Worm (Caenorhabditis elegans) whole organism, L4 larva: Measurements from ENCODE around the gene C11E4.8.

Experiments
- D1046.2 ChIP-seq: fragments of 200-800 bp; sonication (Bioruptor generic); IDR thresholded peaks from 2 replicates; pipeline ENCODE4 v1.3.6; 2022; ENCODE audit warnings: missing genetic modification characterization, missing compliant biosample characterization
- F10B5.3 ChIP-seq: sonication (generic microtip); optimal IDR thresholded peaks from 2 replicates; lab custom pipeline; 2016; ENCODE audit warnings: mild to moderate bottlenecking, missing genetic modification characterization, missing compliant biosample characterization
- F26F4.8 ChIP-seq: fragments of 200-800 bp; sonication (Bioruptor generic); conservative IDR thresholded peaks from 2 replicates; pipeline ENCODE4 v1.3.6; 2022; ENCODE audit warnings: missing genetic modification characterization, missing compliant biosample characterization
- F44E2.7 ChIP-seq: fragments of 200-800 bp; sonication (Bioruptor generic); IDR thresholded peaks from 2 replicates; pipeline ENCODE4 v2.1.2; 2022; ENCODE audit warnings: missing genetic modification characterization, missing compliant biosample characterization
- F49E8.2 ChIP-seq: sonication (generic microtip); optimal IDR thresholded peaks from 2 replicates; lab custom pipeline; 2016; ENCODE audit warnings: missing compliant biosample characterization, mild to moderate bottlenecking, missing genetic modification characterization, borderline replicate concordance
- T20F7.1 ChIP-seq: fragments of 200-800 bp; sonication (Bioruptor generic); optimal IDR thresholded peaks from 2 replicates; lab custom pipeline; 2018; ENCODE audit warnings: mild to moderate bottlenecking, missing genetic modification characterization, missing compliant biosample characterization
- Y105C5A.15 ChIP-seq: fragments of 200-800 bp; sonication (Bioruptor generic); IDR thresholded peaks from 2 replicates; pipeline ENCODE4 v1.3.6; 2022; ENCODE audit warnings: missing genetic modification characterization, missing compliant biosample characterization
- Y48G9A.11 ChIP-seq: fragments of 200-800 bp; sonication (Bioruptor generic); IDR thresholded peaks from 2 replicates; pipeline ENCODE4 v1.3.6; 2022; ENCODE audit warnings: missing genetic modification reagents, missing genetic modification characterization, missing compliant biosample characterization
- Y5F2A.4 ChIP-seq: fragments of 200-800 bp; sonication (Bioruptor generic); optimal IDR thresholded peaks from 2 replicates; lab custom pipeline; 2018; ENCODE audit warnings: mild to moderate bottlenecking, missing genetic modification characterization, missing compliant biosample characterization
- aha-1 ChIP-seq: fragments of 150-350 bp; peaks from one replicate; lab custom pipeline; 2014; ENCODE audit warnings: missing biosample characterization, missing genetic modification characterization
- ama-1 ChIP-seq: fragments of 150-350 bp; optimal IDR thresholded peaks from 2 replicates; lab custom pipeline; 2014; ENCODE audit warnings: inconsistent platforms, mixed read lengths
- ces-1 ChIP-seq: fragments of 150-350 bp; sonication (generic microtip); optimal IDR thresholded peaks from 4 replicates; lab custom pipeline; 2014; ENCODE audit warnings: missing biosample characterization, missing genetic modification reagents, missing genetic modification characterization
- ctbp-1 ChIP-seq: fragments of 200-800 bp; sonication (Bioruptor generic); IDR thresholded peaks from 2 replicates; pipeline ENCODE4 v1.3.6; 2022; ENCODE audit warnings: missing genetic modification reagents, missing genetic modification characterization, missing compliant biosample characterization
- daf-12 ChIP-seq: fragments of 150-350 bp; optimal IDR thresholded peaks from 2 replicates; lab custom pipeline; 2014; ENCODE audit warnings: missing biosample characterization, missing genetic modification reagents, missing genetic modification characterization
- dmd-6 ChIP-seq: fragments of 200-800 bp; sonication (Bioruptor generic); IDR thresholded peaks from 2 replicates; pipeline ENCODE4 v1.3.6; 2022; ENCODE audit warnings: missing genetic modification reagents, missing genetic modification characterization, missing compliant biosample characterization
- hlh-11 ChIP-seq: fragments of 200-800 bp; sonication (Bioruptor generic); optimal IDR thresholded peaks from 2 replicates; lab custom pipeline; 2018; ENCODE audit warnings: mild to moderate bottlenecking, missing genetic modification characterization, missing compliant biosample characterization
- lin-1 ChIP-seq: fragments of 200-800 bp; sonication (Bioruptor generic); IDR thresholded peaks from 2 replicates; pipeline ENCODE4 v1.3.6; 2022; ENCODE audit warnings: missing genetic modification reagents, missing genetic modification characterization, missing compliant biosample characterization
- lin-38 ChIP-seq: fragments of 200-800 bp; sonication (Bioruptor generic); IDR thresholded peaks from 2 replicates; pipeline ENCODE4 v1.3.6; 2022; ENCODE audit warnings: missing genetic modification reagents, missing genetic modification characterization, missing compliant biosample characterization
- madf-5 ChIP-seq, 2 experiments: fragments of 200-800 bp; sonication (Bioruptor generic); IDR thresholded peaks; 2 replicates each; pipeline ENCODE4 v1.3.6; 2022; ENCODE audit warnings: missing compliant biosample characterization in 2 of 2, missing genetic modification characterization in 2 of 2
- madf-9 ChIP-seq: fragments of 200-800 bp; sonication (Bioruptor generic); conservative IDR thresholded peaks from 2 replicates; pipeline ENCODE4 v1.3.6; 2022; ENCODE audit warnings: missing genetic modification reagents, missing genetic modification characterization, missing compliant biosample characterization
- mep-1 ChIP-seq: fragments of 150-350 bp; sonication (generic microtip); optimal IDR thresholded peaks from 3 replicates; lab custom pipeline; 2014; ENCODE audit warnings: missing biosample characterization, missing genetic modification characterization
- mes-2 ChIP-seq: sonication (generic microtip); optimal IDR thresholded peaks from 2 replicates; lab custom pipeline; 2016; ENCODE audit warnings: missing genotype, mild to moderate bottlenecking, missing genetic modification characterization, missing compliant biosample characterization; ENCODE audit not compliant: poor library complexity, severe bottlenecking
- nhr-10 ChIP-seq: fragments of 150-350 bp; optimal IDR thresholded peaks from 2 replicates; lab custom pipeline; 2014; ENCODE audit warnings: missing biosample characterization, missing genetic modification characterization
- nhr-102 ChIP-seq: sonication (generic microtip); optimal IDR thresholded peaks from 2 replicates; lab custom pipeline; 2016; ENCODE audit warnings: mild to moderate bottlenecking, missing genetic modification characterization, moderate library complexity, missing compliant biosample characterization
- nhr-28 ChIP-seq: fragments of 150-350 bp; optimal IDR thresholded peaks from 2 replicates; lab custom pipeline; 2014; ENCODE audit warnings: missing biosample characterization, missing genetic modification characterization
- nhr-42 ChIP-seq: fragments of 200-800 bp; sonication (Bioruptor generic); IDR thresholded peaks from 2 replicates; pipeline ENCODE4 v1.3.6; 2022; ENCODE audit warnings: missing genetic modification characterization, missing compliant biosample characterization
- nhr-48 ChIP-seq: sonication (generic microtip); optimal IDR thresholded peaks from 2 replicates; lab custom pipeline; 2016; ENCODE audit warnings: mild to moderate bottlenecking, missing genetic modification characterization, missing compliant biosample characterization
- nhr-6 ChIP-seq: fragments of 150-350 bp; optimal IDR thresholded peaks from 2 replicates; lab custom pipeline; 2014; ENCODE audit warnings: missing biosample characterization, missing genetic modification characterization
- php-3 ChIP-seq: fragments of 200-800 bp; sonication (Bioruptor generic); IDR thresholded peaks from 2 replicates; pipeline ENCODE4 v1.3.6; 2022; ENCODE audit warnings: missing genetic modification reagents, missing genetic modification characterization, missing compliant biosample characterization
- pqm-1 ChIP-seq: sonication (generic microtip); optimal IDR thresholded peaks from 2 replicates; lab custom pipeline; 2017; ENCODE audit warnings: missing biosample characterization, missing genetic modification characterization
- saeg-2 ChIP-seq: fragments of 200-800 bp; sonication (Bioruptor generic); IDR thresholded peaks from 2 replicates; pipeline ENCODE4 v1.3.6; 2022; ENCODE audit warnings: missing genetic modification reagents, missing genetic modification characterization, missing compliant biosample characterization
- sdz-12 ChIP-seq: fragments of 200-800 bp; sonication (Bioruptor generic); optimal IDR thresholded peaks from 2 replicates; lab custom pipeline; 2018; ENCODE audit warnings: mild to moderate bottlenecking, missing genetic modification characterization, missing compliant biosample characterization
- skn-1 ChIP-seq: fragments of 150-350 bp; optimal IDR thresholded peaks from 2 replicates; lab custom pipeline; 2014; ENCODE audit warnings: missing biosample characterization, missing genetic modification characterization
- spr-3 ChIP-seq: fragments of 200-800 bp; sonication (Bioruptor generic); optimal IDR thresholded peaks from 2 replicates; lab custom pipeline; 2018; ENCODE audit warnings: mild to moderate bottlenecking, missing genetic modification characterization, missing compliant biosample characterization
- tra-1 ChIP-seq: fragments of 200-800 bp; sonication (Bioruptor generic); IDR thresholded peaks from 2 replicates; pipeline ENCODE4 v1.3.6; 2022; ENCODE audit warnings: missing genetic modification reagents, missing genetic modification characterization, missing compliant biosample characterization
- unc-62 ChIP-seq, 3 experiments: fragments of 150-350 bp in 1 of 3; sonication (generic microtip); optimal IDR thresholded peaks in 2 of 3; peaks in 1 of 3; 1 replicate in 1 of 3; 2 replicates in 2 of 3; lab custom pipeline; 2014 to 2017; ENCODE audit warnings: missing biosample characterization in 3 of 3, missing genetic modification characterization in 3 of 3, missing genetic modification reagents in 3 of 3, missing genotype in 1 of 3
- vab-7 ChIP-seq: fragments of 200-800 bp; sonication (Bioruptor generic); IDR thresholded peaks from 2 replicates; pipeline ENCODE4 v1.3.6; 2022; ENCODE audit warnings: missing genetic modification reagents, missing genetic modification characterization, missing compliant biosample characterization
- zag-1 ChIP-seq: fragments of 150-350 bp; optimal IDR thresholded peaks from 2 replicates; lab custom pipeline; 2014; ENCODE audit warnings: missing biosample characterization, missing genetic modification characterization
- zfp-2 ChIP-seq: sonication (generic microtip); optimal IDR thresholded peaks from 2 replicates; lab custom pipeline; 2016; ENCODE audit warnings: mild to moderate bottlenecking, missing genetic modification characterization, missing compliant biosample characterization
- zip-2 ChIP-seq: fragments of 150-350 bp; optimal IDR thresholded peaks from 2 replicates; lab custom pipeline; 2014; ENCODE audit warnings: missing biosample characterization, missing genetic modification characterization
- ztf-11 ChIP-seq: fragments of 150-350 bp; optimal IDR thresholded peaks from 2 replicates; lab custom pipeline; 2014; ENCODE audit warnings: missing biosample characterization, missing genetic modification characterization

Gene C11E4.8

DNA sequence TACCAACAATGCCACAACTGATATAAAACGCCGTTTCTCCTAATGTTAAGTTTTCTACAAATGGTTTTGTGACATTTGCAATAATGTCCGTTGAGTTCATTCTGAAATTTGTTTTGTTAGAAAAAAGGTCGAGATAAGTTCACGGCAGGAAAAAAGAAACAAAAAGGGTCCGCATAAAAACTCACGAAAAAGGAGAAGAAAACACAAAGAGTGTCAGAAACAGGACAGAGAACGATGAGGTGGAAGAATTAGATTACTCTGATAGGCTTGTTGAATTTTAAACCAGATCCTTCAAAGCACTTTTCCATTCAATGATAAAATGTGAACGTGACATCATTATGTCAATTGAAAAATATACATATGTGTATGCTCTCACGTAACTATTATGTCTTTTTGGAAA, 32.8 kb downstream of the C11E4.8 start, which contains the start of gene aex-2:
Gene aex-2 (minus strand): TSS at position 101 of the 400 bp plus-strand sequence.
- TF ChIP-seq T20F7.1 = no peak
- TF ChIP-seq nhr-102 (tag; lab: Kevin White, UChicago) = no peak
- TF ChIP-seq unc-62 (GFP tag; optimal IDR thresholded peaks at IDR 0.05 in 1 of 2; lab: Kevin White, UChicago) = peak in 1 of 2 experiments; percentile 48
- TF ChIP-seq unc-62 (tag; optimal IDR thresholded peaks at IDR 0.05; lab: Kevin White, UChicago) = no peak
- no peak for TF ChIP-seq nhr-48
- TF ChIP-seq F10B5.3 (tag; lab: Kevin White, UChicago) = no peak
- no peak for TF ChIP-seq nhr-28 (tag; lab: Kevin White, UChicago)
- TF ChIP-seq nhr-6 (tag; lab: Kevin White, UChicago) = no peak
- no peak for TF ChIP-seq dmd-6 (GFP tag; lab: Robert Waterston, UW)

DNA sequence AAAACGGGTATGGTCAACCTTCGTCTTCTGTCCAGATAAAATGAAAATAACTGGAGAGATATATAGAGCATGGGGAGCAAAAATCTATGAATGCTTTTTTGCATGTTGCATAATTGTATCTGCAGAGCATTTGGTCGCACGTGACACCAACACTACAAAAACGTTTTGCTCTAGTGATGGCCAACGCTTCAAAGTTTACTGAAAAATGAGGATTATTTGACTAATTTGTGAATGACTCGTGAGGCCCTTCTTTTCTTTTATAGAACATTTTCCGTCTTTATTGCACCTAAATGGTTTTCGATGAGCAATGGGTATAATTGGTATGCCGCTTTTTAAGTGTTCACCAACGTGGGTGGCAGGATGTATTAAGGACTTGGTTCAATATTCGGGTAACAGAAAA, 33.2 kb downstream of the C11E4.8 start:
- TF ChIP-seq hlh-11 (tag; lab: Kevin White, UChicago) (no peak), php-3 (no peak), madf-5 (GFP tag; IDR thresholded peaks at IDR 0.05; lab: Robert Waterston, UW) (no peak), F49E8.2 (tag; lab: Kevin White, UChicago) (no peak), lin-1 (GFP tag; lab: Robert Waterston, UW) (no peak), zag-1 (tag; lab: Kevin White, UChicago) (no peak), mep-1 (no peak), skn-1 (tag; lab: Kevin White, UChicago) (no peak), nhr-42 (no peak), Y48G9A.11 (GFP tag; lab: Robert Waterston, UW) (no peak), D1046.2 (no peak), zfp-2 (tag; lab: Kevin White, UChicago) (no peak), daf-12 (tag; lab: Kevin White, UChicago) (no peak), F44E2.7 (GFP tag; lab: Robert Waterston, UW) (no peak), madf-9 (no peak), lin-38 (GFP tag; lab: Robert Waterston, UW) (no peak), Y105C5A.15 (GFP tag; lab: Robert Waterston, UW) (no peak)

ce11 chrX:9654232-9654631, 34.0 kb downstream of the C11E4.8 start:
- TF ChIP-seq sdz-12 (no peak), lin-38 (GFP tag; lab: Robert Waterston, UW) (no peak), Y5F2A.4 (no peak), nhr-10 (tag; lab: Kevin White, UChicago) (no peak), Y105C5A.15 (GFP tag; lab: Robert Waterston, UW) (no peak), ces-1 (GFP tag; lab: Kevin White, UChicago) (no peak), aha-1 (tag; lab: Kevin White, UChicago) (no peak), ctbp-1 (GFP tag; lab: Robert Waterston, UW) (no peak), spr-3 (GFP tag; lab: Kevin White, UChicago) (no peak), hlh-11 (tag; lab: Kevin White, UChicago) (no peak), pqm-1 (tag; lab: Kevin White, UChicago) (no peak), F26F4.8 (GFP tag; lab: Robert Waterston, UW) (no peak), ama-1 (lab: Kevin White, UChicago) (no peak), mes-2 (no peak), saeg-2 (GFP tag; lab: Robert Waterston, UW) (no peak), tra-1 (GFP tag; lab: Robert Waterston, UW) (no peak), vab-7 (GFP tag; lab: Robert Waterston, UW) (no peak), nhr-6 (tag; lab: Kevin White, UChicago) (no peak), zip-2 (tag; lab: Kevin White, UChicago) (no peak), ztf-11 (tag; lab: Kevin White, UChicago) (no peak)
